Worm (Caenorhabditis elegans): ENCODE measurements around the gene grd-1.

grd-1 gene

DNA sequence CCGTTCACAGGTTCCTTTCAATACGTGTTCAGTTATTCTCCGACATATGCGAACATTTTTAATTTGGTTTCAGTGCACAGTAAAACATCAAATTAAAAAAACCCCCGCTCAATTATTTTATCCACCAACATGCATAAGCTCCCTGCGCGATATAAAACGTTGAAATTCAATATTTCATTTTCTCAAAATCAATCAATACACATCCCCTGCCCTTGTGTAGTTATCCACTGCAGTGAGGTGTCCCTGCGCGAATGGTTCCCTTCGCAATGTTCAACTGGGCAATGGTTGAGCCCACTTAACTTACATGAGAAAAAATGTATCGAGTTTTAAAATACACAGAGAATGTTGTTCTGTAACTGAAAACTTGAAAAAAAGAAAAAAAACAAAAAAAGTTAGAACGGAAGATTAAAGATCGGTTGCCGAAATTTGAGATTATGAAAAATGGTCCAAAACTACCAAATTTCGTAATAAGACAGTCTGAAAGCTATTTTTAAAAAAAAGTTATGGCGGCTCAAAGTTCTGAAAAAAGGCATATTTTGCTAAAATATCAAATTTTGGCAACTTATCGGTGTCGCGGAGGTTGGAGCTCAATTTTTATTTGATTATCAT is 15.2 kb upstream of the grd-1 start:
- peak; percentile 100 for TF ChIP-seq him-1 (tag; optimal IDR thresholded peaks at IDR 0.05)
- peak; percentile 98 for TF ChIP-seq W03F9.2 (tag; optimal IDR thresholded peaks at IDR 0.05)
- TF ChIP-seq dao-5 (tag; optimal IDR thresholded peaks at IDR 0.05): peak; percentile 95

DNA sequence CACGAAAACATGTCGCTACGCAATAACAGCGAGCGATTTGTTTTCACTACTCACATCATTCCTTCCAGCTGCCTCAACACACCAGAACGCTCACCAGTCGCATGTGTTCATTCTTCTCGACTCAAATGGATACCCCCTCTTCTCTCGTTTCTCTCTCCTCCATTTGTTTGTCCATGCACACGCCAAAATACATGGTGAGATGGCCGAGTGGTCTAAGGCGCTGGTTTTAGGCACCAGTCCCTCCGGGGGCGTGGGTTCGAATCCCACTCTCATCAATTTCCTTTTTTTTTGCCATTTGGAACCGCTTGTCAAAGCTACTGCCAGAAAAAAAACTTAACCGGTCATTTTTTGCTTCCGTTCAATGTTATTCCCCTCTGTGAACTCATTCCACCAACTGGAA is 13.8 kb upstream of the grd-1 start:
- TF ChIP-seq dao-5 (tag; optimal IDR thresholded peaks at IDR 0.05): peak; percentile 74
- peak; percentile 92 for TF ChIP-seq him-1 (tag; optimal IDR thresholded peaks at IDR 0.05)
- peak; percentile 30 for TF ChIP-seq W03F9.2 (tag; optimal IDR thresholded peaks at IDR 0.05)

DNA sequence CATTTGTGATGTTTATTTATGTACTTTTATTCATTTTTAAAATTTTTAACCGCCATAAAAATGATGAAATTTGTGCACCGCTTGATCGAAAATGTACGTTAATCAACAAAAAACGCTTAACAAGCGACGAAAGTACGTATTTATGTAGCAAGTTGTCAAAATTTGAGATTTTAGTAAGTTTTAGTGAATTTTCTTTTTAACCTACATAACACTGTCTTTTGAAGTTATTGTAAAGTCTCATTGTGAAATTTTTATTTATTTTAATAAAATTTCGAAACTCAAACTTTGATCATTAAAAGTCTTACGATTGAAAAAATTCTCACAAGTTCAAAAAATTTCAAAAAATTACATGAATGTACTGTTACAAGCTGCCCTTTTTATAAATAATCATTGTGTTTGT is 11.9 kb upstream of the grd-1 start:
- no peak for TF ChIP-seq him-1 (tag; optimal IDR thresholded peaks at IDR 0.05)
- no peak for TF ChIP-seq W03F9.2 (tag; optimal IDR thresholded peaks at IDR 0.05)
- no peak for TF ChIP-seq dao-5 (tag; optimal IDR thresholded peaks at IDR 0.05)

DNA sequence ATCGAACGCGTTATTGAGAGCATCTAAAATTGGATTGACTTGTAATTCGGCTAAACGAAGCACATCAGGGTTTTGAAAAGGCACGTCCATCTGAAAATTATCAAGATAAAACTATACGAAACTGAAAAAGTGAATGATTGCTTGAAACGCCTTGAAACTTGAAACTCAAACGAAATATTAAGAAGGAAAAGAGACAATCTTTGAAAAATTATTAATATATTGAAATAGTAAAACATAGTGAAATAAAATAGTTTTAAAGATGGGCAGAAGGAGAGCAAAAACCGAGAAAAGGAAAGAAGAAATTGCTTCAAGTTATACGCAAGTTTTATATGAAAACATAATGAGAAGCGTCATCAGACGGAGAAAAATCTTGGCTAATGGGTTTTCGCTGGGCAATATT is 11.2 kb upstream of the grd-1 start, which contains the start of gene W02H3.3:
Gene W02H3.3 (minus strand): TSS at position 101 of the 400 bp plus-strand sequence.
- TF ChIP-seq dao-5 (tag; optimal IDR thresholded peaks at IDR 0.05) (no peak), him-1 (tag; optimal IDR thresholded peaks at IDR 0.05) (no peak), W03F9.2 (tag; optimal IDR thresholded peaks at IDR 0.05) (no peak)

DNA sequence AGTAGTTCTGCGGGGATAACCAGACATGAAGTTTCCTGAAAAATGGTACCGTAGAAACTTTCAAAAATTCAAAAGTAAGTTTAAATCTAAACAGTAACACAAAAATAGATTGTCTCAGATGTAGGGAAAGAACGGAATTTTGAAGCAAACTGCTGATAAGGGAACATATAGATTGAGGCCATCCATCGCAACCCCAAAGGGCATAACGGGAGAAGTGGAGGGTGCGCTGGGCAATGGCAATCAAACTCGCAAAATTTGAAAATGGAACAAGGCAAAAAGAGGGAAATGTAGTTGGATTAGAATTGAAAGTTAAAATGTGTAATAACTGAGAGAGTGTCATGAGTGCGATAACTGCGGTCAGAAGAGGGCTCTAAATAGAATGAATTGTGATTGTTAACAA is 6.1 kb upstream of the grd-1 start:
- TF ChIP-seq dao-5 (tag; optimal IDR thresholded peaks at IDR 0.05) (no peak), him-1 (tag; optimal IDR thresholded peaks at IDR 0.05) (no peak), W03F9.2 (tag; optimal IDR thresholded peaks at IDR 0.05) (no peak)

DNA sequence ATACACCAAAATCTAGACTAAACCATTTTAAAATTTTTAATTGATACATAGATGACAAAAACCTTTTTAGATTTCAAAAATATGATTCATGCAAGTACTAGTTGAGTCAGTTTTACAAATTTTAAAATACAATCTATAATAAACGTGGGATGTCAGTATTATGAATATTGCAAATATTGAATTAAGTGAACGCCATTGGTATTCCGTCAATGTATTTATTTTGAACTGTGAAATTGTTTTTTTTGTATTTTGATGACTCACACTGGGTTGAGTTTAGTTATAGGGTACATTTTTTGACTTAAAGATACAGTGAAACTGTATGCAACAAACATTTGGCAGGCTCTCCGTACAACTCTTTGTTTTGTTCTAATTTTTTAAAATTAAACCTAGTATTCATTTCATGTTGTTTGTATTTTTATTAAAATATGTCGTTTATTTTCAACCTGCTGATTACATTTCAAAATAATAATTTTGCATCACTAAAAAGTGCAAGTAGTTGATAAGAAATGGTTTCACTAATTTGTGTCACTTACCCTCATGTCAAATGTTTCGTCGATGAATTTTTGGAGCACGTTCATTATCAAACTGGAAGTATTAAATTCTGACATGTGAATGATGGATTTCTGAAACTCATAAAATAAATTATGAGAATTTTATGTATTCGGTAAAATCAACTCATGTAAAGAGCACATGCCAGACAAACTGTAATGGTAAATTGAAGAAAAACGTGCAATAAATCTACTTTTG is 4.2 kb upstream of the grd-1 start, which contains the start of gene W02H3.1:
Gene W02H3.1 (minus strand): TSS at position 578 of the 747 bp plus-strand sequence.
- TF ChIP-seq W03F9.2 (tag; optimal IDR thresholded peaks at IDR 0.05): no peak
- no peak for TF ChIP-seq dao-5 (tag; optimal IDR thresholded peaks at IDR 0.05)
- no peak for TF ChIP-seq him-1 (tag; optimal IDR thresholded peaks at IDR 0.05)

DNA sequence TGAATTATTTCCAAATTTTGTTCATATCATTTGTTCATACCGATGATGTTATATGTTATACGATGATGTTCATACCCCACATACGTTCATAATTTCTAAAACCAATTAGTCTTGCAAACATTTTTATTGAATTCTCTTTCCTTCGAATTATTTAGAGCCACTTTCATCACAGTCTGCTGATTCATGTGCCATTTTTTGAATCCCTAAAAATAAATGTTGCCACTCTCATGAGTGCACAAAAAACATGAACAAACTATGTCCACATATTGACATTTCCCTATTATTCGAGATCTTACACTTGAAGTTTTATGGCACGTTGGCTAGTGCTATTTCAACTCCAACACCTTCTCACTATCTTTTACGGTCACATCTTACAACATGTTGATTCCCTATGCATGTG is 2.2 kb upstream of the grd-1 start, which contains the start of gene clc-17:
Gene clc-17 (plus strand): TSS at position 301 of the 400 bp plus-strand sequence.
- TF ChIP-seq W03F9.2 (tag; optimal IDR thresholded peaks at IDR 0.05) (no peak), dao-5 (tag; optimal IDR thresholded peaks at IDR 0.05) (no peak), him-1 (tag; optimal IDR thresholded peaks at IDR 0.05) (no peak)

DNA sequence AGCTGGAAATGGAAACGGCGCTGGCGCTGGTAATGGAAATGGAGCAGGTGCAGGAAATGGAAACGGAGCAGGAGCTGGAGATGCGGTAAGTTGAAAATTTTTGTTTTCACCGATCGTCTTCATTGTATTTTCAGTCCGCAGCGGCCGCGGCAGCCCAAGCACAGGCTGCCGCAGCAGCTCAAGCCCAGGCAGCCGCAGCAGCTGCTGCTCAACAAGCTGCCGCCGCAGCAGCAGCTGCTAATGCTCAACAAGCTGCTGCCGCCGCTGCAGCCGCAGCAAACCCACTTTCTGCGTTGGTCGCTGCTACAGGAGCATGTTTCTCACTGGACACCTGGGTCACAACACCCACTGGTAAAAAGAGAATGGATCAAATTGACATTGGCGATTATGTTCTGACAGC is 5.2 kb downstream of the grd-1 start:
- no peak for TF ChIP-seq him-1 (tag; optimal IDR thresholded peaks at IDR 0.05)
- TF ChIP-seq dao-5 (tag; optimal IDR thresholded peaks at IDR 0.05): no peak
- TF ChIP-seq W03F9.2 (tag; optimal IDR thresholded peaks at IDR 0.05): no peak

DNA sequence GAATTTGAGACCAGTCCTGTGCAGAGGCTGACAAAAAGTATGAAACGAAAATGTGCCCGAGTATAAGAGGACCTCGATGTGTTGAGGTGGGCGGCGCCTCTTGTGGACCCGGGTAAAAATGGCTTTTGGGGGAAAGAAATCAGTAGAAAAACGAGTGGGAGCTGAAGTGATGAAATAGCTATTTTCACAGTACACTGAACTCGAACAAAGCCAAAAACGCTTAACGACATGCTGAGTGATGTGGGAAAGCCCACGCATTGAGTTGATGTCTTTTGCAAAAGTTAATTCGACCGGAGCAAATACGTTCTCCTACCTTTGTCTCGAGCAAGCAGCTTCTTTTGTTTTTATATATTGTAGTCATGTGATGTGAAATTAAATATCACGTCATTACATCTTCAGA is 7.5 kb downstream of the grd-1 start, which contains the start of gene nlp-66:
Gene nlp-66 (minus strand): TSS at position 101 of the 400 bp plus-strand sequence.
- TF ChIP-seq dao-5 (tag; optimal IDR thresholded peaks at IDR 0.05) (no peak), W03F9.2 (tag; optimal IDR thresholded peaks at IDR 0.05) (no peak), him-1 (tag; optimal IDR thresholded peaks at IDR 0.05) (no peak)

DNA sequence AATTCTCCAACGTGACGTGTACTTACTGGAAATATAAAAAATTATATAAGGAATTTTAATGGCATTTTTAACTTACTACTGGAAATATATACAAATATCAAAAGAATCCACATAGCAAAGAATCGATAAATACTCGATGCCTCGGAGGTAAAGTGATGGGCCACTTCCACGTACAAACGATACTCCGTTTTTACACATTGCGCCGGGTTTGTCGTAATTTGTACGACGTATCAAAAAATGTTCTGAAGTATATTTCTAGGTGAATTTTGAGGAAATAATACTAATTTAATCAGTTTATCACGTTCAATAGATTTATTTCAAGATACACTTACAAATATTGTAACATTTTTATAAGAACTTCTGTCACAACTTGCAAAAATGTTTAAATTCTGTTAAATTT is 11.6 kb downstream of the grd-1 start, which contains the start of gene R08B4.3:
Gene R08B4.3 (minus strand): TSS at position 198 of the 400 bp plus-strand sequence.
- no peak for TF ChIP-seq him-1 (tag; optimal IDR thresholded peaks at IDR 0.05)
- TF ChIP-seq dao-5 (tag; optimal IDR thresholded peaks at IDR 0.05): no peak
- no peak for TF ChIP-seq W03F9.2 (tag; optimal IDR thresholded peaks at IDR 0.05)

DNA sequence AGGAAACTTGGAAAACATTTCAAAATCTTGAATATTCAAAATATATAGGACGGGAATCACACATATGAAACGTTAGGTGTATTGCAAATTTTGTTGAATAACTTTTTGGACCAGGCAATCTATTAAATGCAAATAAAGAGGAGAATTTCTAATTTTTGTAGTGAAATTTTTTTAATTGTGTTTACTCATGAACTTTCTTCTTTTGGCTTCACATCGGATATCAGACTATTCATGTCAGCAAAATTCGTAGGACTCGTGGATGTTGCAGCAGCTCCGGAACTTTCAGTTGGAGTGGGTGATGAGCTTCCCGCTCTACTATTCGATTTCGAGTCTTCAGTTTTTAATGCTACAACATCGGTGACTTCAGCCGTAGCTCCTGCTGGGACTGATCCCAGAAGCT is 13.2 kb downstream of the grd-1 start:
- TF ChIP-seq him-1 (tag; optimal IDR thresholded peaks at IDR 0.05) (no peak), W03F9.2 (tag; optimal IDR thresholded peaks at IDR 0.05) (no peak), dao-5 (tag; optimal IDR thresholded peaks at IDR 0.05) (no peak)

DNA sequence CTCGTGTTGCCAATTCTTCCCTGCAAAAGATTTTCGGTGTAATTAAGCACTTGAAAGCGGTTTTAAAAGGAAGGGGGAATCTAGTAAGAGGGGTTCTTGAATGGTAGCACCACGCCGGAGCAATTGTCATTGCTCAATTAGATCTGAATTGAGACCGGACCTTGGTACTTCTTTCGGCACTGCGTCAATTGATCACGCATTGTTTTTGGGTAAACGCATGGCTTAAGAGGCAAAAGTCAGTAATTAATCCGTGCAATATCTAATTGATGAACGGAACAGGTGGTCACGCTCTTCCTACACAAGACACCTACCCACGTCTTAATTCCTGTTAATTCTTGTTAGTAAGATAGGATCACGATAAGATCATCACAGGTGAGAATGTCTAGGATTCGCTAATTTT is 14.8 kb downstream of the grd-1 start:
- TF ChIP-seq him-1 (tag; optimal IDR thresholded peaks at IDR 0.05): no peak

DNA sequence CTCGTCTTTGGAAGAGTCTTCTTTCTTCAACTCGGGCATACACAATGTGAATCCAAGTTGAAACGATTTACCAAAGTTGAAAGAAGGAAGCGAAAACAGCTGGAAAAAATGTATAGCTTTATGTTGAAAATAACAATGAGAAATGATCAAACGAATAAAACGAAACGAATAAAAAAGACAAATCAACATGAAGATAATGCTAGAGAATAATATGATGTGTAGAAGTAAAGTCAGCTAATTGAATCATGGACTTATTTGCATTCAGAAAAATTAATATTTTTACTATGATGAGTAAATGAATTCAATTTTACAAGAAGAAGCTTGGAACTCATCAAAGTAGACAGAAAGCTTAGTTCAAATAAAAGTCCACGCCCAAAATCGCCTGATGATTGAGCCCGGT is 16.3 kb downstream of the grd-1 start, which contains the start of gene alr-1:
Gene alr-1 (minus strand): TSS at position 101 of the 400 bp plus-strand sequence.
- TF ChIP-seq W03F9.2 (tag; optimal IDR thresholded peaks at IDR 0.05) (no peak), dao-5 (tag; optimal IDR thresholded peaks at IDR 0.05) (no peak), him-1 (tag; optimal IDR thresholded peaks at IDR 0.05) (no peak)

DNA sequence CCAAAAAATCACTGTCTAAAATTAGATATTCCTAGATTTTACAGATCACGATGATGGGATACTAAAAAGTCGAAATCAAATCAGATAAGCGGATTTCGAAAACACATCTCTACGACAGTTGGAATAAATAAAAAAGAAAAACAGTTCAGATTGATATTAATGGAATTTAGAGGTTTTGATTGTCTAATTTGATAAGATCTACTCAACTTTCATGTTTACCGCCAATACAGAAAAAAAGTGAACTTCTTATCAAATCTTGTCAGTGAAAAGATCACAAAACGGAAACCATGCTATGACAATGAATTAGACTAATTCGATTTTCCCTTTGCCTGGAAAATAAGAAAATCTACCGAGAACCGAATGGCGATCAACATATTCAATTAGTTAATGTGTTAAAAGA is 17.0 kb downstream of the grd-1 start:
- TF ChIP-seq W03F9.2 (tag; optimal IDR thresholded peaks at IDR 0.05) (no peak), him-1 (tag; optimal IDR thresholded peaks at IDR 0.05) (no peak), dao-5 (tag; optimal IDR thresholded peaks at IDR 0.05) (no peak)
